Worm (Caenorhabditis elegans): ENCODE data around the gene R13D11.1.
"Not testable (repeated sequence)": the region's sequence is repeated elsewhere in the genome, so short reads cannot be mapped to it uniquely, and the experiment has no call there.

Gene R13D11.1

ce11 chrV:813101-813500 is 4.2 kb upstream of the R13D11.1 start, which contains the start of gene R13D11.10:
Gene R13D11.10, minus strand, starts transcription at chrV:813201.
- TF ChIP-seq nhr-77 (tag; optimal IDR thresholded peaks at IDR 0.05) (no peak), pqm-1 (tag; optimal IDR thresholded peaks at IDR 0.05) (no peak), ztf-11 (tag; optimal IDR thresholded peaks at IDR 0.05) (no peak), snpc-4 (tag; optimal IDR thresholded peaks at IDR 0.05) (no peak)

- TF ChIP-seq ceh-28 (tag; optimal IDR thresholded peaks at IDR 0.05) = no peak
- no peak for TF ChIP-seq unc-39 (tag; optimal IDR thresholded peaks at IDR 0.05)
- no peak for TF ChIP-seq nhr-28 (tag; optimal IDR thresholded peaks at IDR 0.05)
- TF ChIP-seq lin-15B (tag; optimal IDR thresholded peaks at IDR 0.05) = no peak
- no peak for TF ChIP-seq nhr-237 (tag; optimal IDR thresholded peaks at IDR 0.05)
- no peak for TF ChIP-seq snpc-4 (tag; optimal IDR thresholded peaks at IDR 0.05)
- TF ChIP-seq nhr-23 (tag; optimal IDR thresholded peaks at IDR 0.05) = no peak
- no peak for TF ChIP-seq hmg-11 (tag; optimal IDR thresholded peaks at IDR 0.05)
- no peak for TF ChIP-seq skn-1 (tag; optimal IDR thresholded peaks at IDR 0.05)
These were observed 2.6 kb upstream of the R13D11.1 start, which contains the start of gene R13D11.3 for ce11 chrV:814716-815115. Gene R13D11.3, plus strand, starts transcription at chrV:815016.

ce11 chrV:820629-821028 is 3.3 kb downstream of the R13D11.1 start, which contains the start of gene srx-32:
Gene srx-32, minus strand, starts transcription at chrV:820729.
- TF ChIP-seq ceh-28, nhr-237, mdl-1 (tag; optimal IDR thresholded peaks at IDR 0.05): not testable (repeated sequence)

ce11 chrV:822922-823321 is 5.6 kb downstream of the R13D11.1 start, which contains the start of gene srx-31:
Gene srx-31, minus strand, starts transcription at chrV:823022.
- not testable (repeated sequence) for TF ChIP-seq mdl-1, skn-1, nhr-76 (tag; optimal IDR thresholded peaks at IDR 0.05)

DNA sequence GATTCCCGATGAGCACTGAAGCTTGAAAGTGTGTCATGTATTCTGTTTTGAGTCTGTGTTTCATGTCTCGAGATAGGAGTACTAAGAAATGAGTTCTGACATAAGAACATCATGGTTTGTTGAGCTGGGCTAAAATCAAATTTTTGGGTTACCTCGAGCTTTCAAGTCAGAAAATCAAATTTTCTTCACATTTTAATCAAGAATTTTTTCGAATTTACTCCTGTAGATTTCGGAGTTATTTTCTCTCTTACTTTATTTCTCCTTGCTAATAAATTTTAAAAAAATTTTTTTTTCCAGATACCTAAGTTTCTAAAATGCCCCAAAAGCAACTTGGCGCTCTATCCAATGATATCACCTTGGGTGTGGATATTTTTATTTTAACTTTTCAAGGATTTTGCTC is 8.8 kb downstream of the R13D11.1 start, which contains the start of gene F41H8.2:
Gene F41H8.2, plus strand, starts transcription at position 301 of the 400 bp plus-strand sequence.
- TF ChIP-seq tbx-2 (tag; optimal IDR thresholded peaks at IDR 0.05) (no peak), unc-39 (tag; optimal IDR thresholded peaks at IDR 0.05) (no peak), R02D3.7 (tag; optimal IDR thresholded peaks at IDR 0.05) (no peak), zag-1 (tag; optimal IDR thresholded peaks at IDR 0.05) (no peak), elt-1 (tag; optimal IDR thresholded peaks at IDR 0.05) (no peak), nhr-25 (tag; optimal IDR thresholded peaks at IDR 0.05) (no peak), nhr-67 (tag; optimal IDR thresholded peaks at IDR 0.05) (no peak), nhr-23 (tag; optimal IDR thresholded peaks at IDR 0.05) (no peak), lin-15B (tag; optimal IDR thresholded peaks at IDR 0.05) (no peak), nhr-237 (tag; optimal IDR thresholded peaks at IDR 0.05) (no peak)

ce11 chrV:833368-833767 is 16.1 kb downstream of the R13D11.1 start, which contains the start of gene F41H8.1:
Gene F41H8.1, plus strand, starts transcription at chrV:833668.
- TF ChIP-seq lin-39 (tag; optimal IDR thresholded peaks at IDR 0.05) = no peak
- no peak for TF ChIP-seq pha-4 (tag; optimal IDR thresholded peaks at IDR 0.05)
- TF ChIP-seq mml-1 (tag; optimal IDR thresholded peaks at IDR 0.05) = no peak
- no peak for TF ChIP-seq ZK546.5 (tag; optimal IDR thresholded peaks at IDR 0.05)
- TF ChIP-seq nhr-43 (tag; optimal IDR thresholded peaks at IDR 0.05; ENCODE audit: poor library complexity, severe bottlenecking) = no peak
- no peak for TF ChIP-seq unc-62 (GFP tag; optimal IDR thresholded peaks at IDR 0.05)
- no peak for TF ChIP-seq nhr-23 (tag; optimal IDR thresholded peaks at IDR 0.05)
- no peak for TF ChIP-seq lin-15B (tag; optimal IDR thresholded peaks at IDR 0.05)
- TF ChIP-seq pqm-1 (tag; optimal IDR thresholded peaks at IDR 0.05) = no peak
- no peak for TF ChIP-seq zag-1 (tag; optimal IDR thresholded peaks at IDR 0.05)
- no peak for TF ChIP-seq nhr-77 (tag; optimal IDR thresholded peaks at IDR 0.05)
- TF ChIP-seq nhr-25 (tag; optimal IDR thresholded peaks at IDR 0.05) = no peak
- TF ChIP-seq nhr-67 (tag; optimal IDR thresholded peaks at IDR 0.05) = no peak
- no peak for TF ChIP-seq unc-39 (tag; optimal IDR thresholded peaks at IDR 0.05)
- TF ChIP-seq egl-27 (tag; optimal IDR thresholded peaks at IDR 0.05) = no peak
- TF ChIP-seq ceh-82 (tag; optimal IDR thresholded peaks at IDR 0.05) = no peak

- TF ChIP-seq nfya-1 (tag; optimal IDR thresholded peaks at IDR 0.05; ENCODE audit: insufficient read depth); egl-5 (tag; optimal IDR thresholded peaks at IDR 0.05); lsy-12 (tag; optimal IDR thresholded peaks at IDR 0.05): not testable (repeated sequence)
These were observed 21.7 kb downstream of the R13D11.1 start, which contains the start of the genes K09C6.7 and K09C6.10 for ce11 chrV:838984-839471. Gene K09C6.7, minus strand, starts transcription at chrV:839084. Gene K09C6.10, plus strand, starts transcription at chrV:839421.
